Worm (Caenorhabditis elegans): ENCODE measurements around the gene npr-41.

ce11 chrII:11487999-11488398 is 22.5 kb upstream of the npr-41 start, which contains the start of gene B0334.13:
- TF ChIP-seq ceh-9 (tag; optimal IDR thresholded peaks at IDR 0.05): no peak
- no peak for TF ChIP-seq hlh-15 (tag; optimal IDR thresholded peaks at IDR 0.05)
- no peak for TF ChIP-seq sdc-2 (tag; optimal IDR thresholded peaks at IDR 0.05)
- TF ChIP-seq lin-11 (tag; optimal IDR thresholded peaks at IDR 0.05): no peak
- no peak for TF ChIP-seq hlh-8 (tag; optimal IDR thresholded peaks at IDR 0.05)
- no peak for TF ChIP-seq pag-3 (tag; optimal IDR thresholded peaks at IDR 0.05; ENCODE audit: borderline replicate concordance)
- no peak for TF ChIP-seq npax-4 (tag; optimal IDR thresholded peaks at IDR 0.05)
- TF ChIP-seq ets-4 (tag; optimal IDR thresholded peaks at IDR 0.05): no peak
